Fruit fly (Drosophila melanogaster) whole organism, embryonic: Measurements from ENCODE around the gene CG33784.

Experiments
- ATbp ChIP-seq: fragments of 200-800 bp; sonication (Bioruptor generic); optimal IDR thresholded peaks from 2 replicates; lab custom pipeline; 2017; ENCODE audit warnings: missing biosample characterization, mild to moderate bottlenecking, missing genetic modification characterization, missing genetic modification reagents
- Atf3 ChIP-seq: fragments of 200-800 bp; sonication (Bioruptor generic); optimal IDR thresholded peaks from 3 replicates; lab custom pipeline; 2016; ENCODE audit warnings: missing biosample characterization, missing genetic modification characterization
- CG10543 ChIP-seq: fragments of 200-800 bp; sonication (Bioruptor generic); optimal IDR thresholded peaks from 3 replicates; lab custom pipeline; 2017; ENCODE audit warnings: missing biosample characterization, mild to moderate bottlenecking, missing genetic modification characterization, moderate library complexity
- CG11723 ChIP-seq: fragments of 200-800 bp; sonication (Bioruptor generic); optimal IDR thresholded peaks from 2 replicates; lab custom pipeline; 2017; ENCODE audit warnings: missing biosample characterization, mild to moderate bottlenecking, missing genetic modification characterization
- CG12104 ChIP-seq: fragments of 200-800 bp; sonication (Bioruptor generic); optimal IDR thresholded peaks from 3 replicates; lab custom pipeline; 2016; ENCODE audit warnings: missing biosample characterization, missing genetic modification characterization
- CG13123 ChIP-seq: fragments of 200-800 bp; sonication (Bioruptor generic); optimal IDR thresholded peaks from 2 replicates; lab custom pipeline; 2016; ENCODE audit warnings: missing biosample characterization, missing genetic modification characterization
- CG14860 ChIP-seq: fragments of 200-800 bp; sonication (Bioruptor generic); IDR thresholded peaks from 3 replicates; pipeline ENCODE4 v1.3.6; 2022; ENCODE audit warnings: missing biosample characterization, missing genetic modification characterization; ENCODE audit not compliant: partially characterized antibody
- CG1647 ChIP-seq: fragments of 200-800 bp; sonication (Bioruptor generic); optimal IDR thresholded peaks from 3 replicates; lab custom pipeline; 2016; ENCODE audit warnings: missing biosample characterization, missing genetic modification characterization
- CG18262 ChIP-seq: fragments of 200-800 bp; optimal IDR thresholded peaks from 3 replicates; lab custom pipeline; 2019; ENCODE audit warnings: missing biosample characterization, mild to moderate bottlenecking, missing genetic modification characterization, moderate library complexity
- CG18599 ChIP-seq: fragments of 200-800 bp; sonication (Bioruptor generic); optimal IDR thresholded peaks from 3 replicates; lab custom pipeline; 2017; ENCODE audit warnings: missing biosample characterization, missing genetic modification characterization, mild to moderate bottlenecking, moderate library complexity, missing genetic modification reagents
- CG2129 ChIP-seq: fragments of 200-800 bp; sonication (Bioruptor generic); IDR thresholded peaks from 2 replicates; pipeline ENCODE4 v1.3.6; 2022; ENCODE audit warnings: missing biosample characterization, missing genetic modification characterization; ENCODE audit not compliant: partially characterized antibody
- CG33213 ChIP-seq: fragments of 200-800 bp; sonication (Bioruptor generic); optimal IDR thresholded peaks from 3 replicates; lab custom pipeline; 2016; ENCODE audit warnings: missing biosample characterization, missing genetic modification characterization
- CG4328 ChIP-seq: fragments of 200-800 bp; sonication (Bioruptor generic); optimal IDR thresholded peaks from 3 replicates; lab custom pipeline; 2017; ENCODE audit warnings: missing biosample characterization, missing genetic modification reagents, missing genetic modification characterization
- CG4404 ChIP-seq: fragments of 200-800 bp; sonication (Bioruptor generic); IDR thresholded peaks from 2 replicates; pipeline ENCODE4 v1.3.6; 2022; ENCODE audit warnings: missing biosample characterization, missing genetic modification characterization
- CG4730 ChIP-seq: fragments of 200-800 bp; sonication (Bioruptor generic); IDR thresholded peaks from 2 replicates; pipeline ENCODE4 v1.3.6; 2022; ENCODE audit warnings: missing biosample characterization, missing genetic modification characterization
- CG7372 ChIP-seq: fragments of 200-800 bp; sonication (Bioruptor generic); IDR thresholded peaks from 2 replicates; pipeline ENCODE4 v1.3.6; 2022; ENCODE audit warnings: missing biosample characterization, missing genetic modification characterization
- CG7786 ChIP-seq: fragments of 200-800 bp; sonication (Bioruptor generic); optimal IDR thresholded peaks from 2 replicates; lab custom pipeline; 2016; ENCODE audit warnings: missing biosample characterization, missing genetic modification characterization
- Dref ChIP-seq: fragments of 200-800 bp; sonication (Bioruptor generic); IDR thresholded peaks from 2 replicates; pipeline ENCODE4 v1.3.6; 2022; ENCODE audit warnings: missing biosample characterization, missing genetic modification characterization
- HLHmδ ChIP-seq: fragments of 200-800 bp; sonication (Bioruptor generic); optimal IDR thresholded peaks from 2 replicates; lab custom pipeline; 2018; ENCODE audit warnings: missing biosample characterization, mild to moderate bottlenecking, missing genetic modification characterization, moderate library complexity
- Jarid2 ChIP-seq: fragments of 200-800 bp; sonication (Bioruptor generic); optimal IDR thresholded peaks from 3 replicates; lab custom pipeline; 2017; ENCODE audit warnings: mild to moderate bottlenecking, missing biosample characterization, missing genetic modification reagents, missing genetic modification characterization
- TFAM ChIP-seq: fragments of 200-800 bp; sonication (Bioruptor generic); optimal IDR thresholded peaks from 2 replicates; lab custom pipeline; 2017; ENCODE audit warnings: missing biosample characterization, missing genetic modification characterization, inconsistent platforms
- ara ChIP-seq: fragments of 200-800 bp; sonication (Bioruptor generic); IDR thresholded peaks from 2 replicates; pipeline ENCODE4 v1.3.6; 2022; ENCODE audit warnings: missing biosample characterization, missing genetic modification characterization
- ase ChIP-seq: fragments of 200-800 bp; sonication (Bioruptor generic); IDR thresholded peaks from 3 replicates; pipeline ENCODE4 v1.3.6; 2022; ENCODE audit warnings: missing biosample characterization, missing genetic modification characterization
- bowl ChIP-seq: fragments of 200-800 bp; sonication (Bioruptor generic); IDR thresholded peaks from 2 replicates; pipeline ENCODE4 v1.3.6; 2022; ENCODE audit warnings: missing biosample characterization, missing genetic modification characterization
- btn ChIP-seq: fragments of 200-800 bp; sonication (Bioruptor generic); optimal IDR thresholded peaks from 2 replicates; lab custom pipeline; 2016; ENCODE audit warnings: missing biosample characterization, missing genetic modification characterization
- cad ChIP-seq: fragments of >200 bp; optimal IDR thresholded peaks from 2 replicates; lab custom pipeline; 2017; ENCODE audit warnings: missing biosample characterization, missing genetic modification characterization
- cg ChIP-seq: fragments of 200-800 bp; sonication (Bioruptor generic); optimal IDR thresholded peaks from 3 replicates; lab custom pipeline; 2019; ENCODE audit warnings: missing biosample characterization, mild to moderate bottlenecking, missing genetic modification characterization, moderate library complexity
- crol ChIP-seq: fragments of 200-800 bp; sonication (Bioruptor generic); IDR thresholded peaks from 2 replicates; pipeline ENCODE4 v1.3.6; 2022; ENCODE audit warnings: missing biosample characterization, missing genetic modification characterization
- grn ChIP-seq: fragments of 200-800 bp; sonication (Bioruptor generic); optimal IDR thresholded peaks from 3 replicates; lab custom pipeline; 2017; ENCODE audit warnings: missing biosample characterization, missing genetic modification characterization
- gsb ChIP-seq: fragments of 200-800 bp; sonication (Bioruptor generic); IDR thresholded peaks from 2 replicates; pipeline ENCODE4 v1.3.6; 2022; ENCODE audit warnings: missing biosample characterization, missing genetic modification characterization
- her ChIP-seq: fragments of 200-800 bp; sonication (Bioruptor generic); optimal IDR thresholded peaks from 2 replicates; lab custom pipeline; 2016; ENCODE audit warnings: missing biosample characterization, missing genetic modification characterization
- jumu ChIP-seq: fragments of 200-800 bp; sonication (Bioruptor generic); optimal IDR thresholded peaks from 3 replicates; lab custom pipeline; 2016; ENCODE audit warnings: missing biosample characterization, missing genetic modification characterization
- nau ChIP-seq: fragments of 200-800 bp; sonication (Bioruptor generic); optimal IDR thresholded peaks from 3 replicates; lab custom pipeline; 2017; ENCODE audit warnings: missing biosample characterization, mild to moderate bottlenecking, missing genetic modification characterization, missing genetic modification reagents
- nerfin-2 ChIP-seq: fragments of 200-800 bp; sonication (Bioruptor generic); IDR thresholded peaks from 2 replicates; pipeline ENCODE4 v1.3.6; 2022; ENCODE audit warnings: missing biosample characterization, missing genetic modification characterization; ENCODE audit not compliant: partially characterized antibody
- onecut ChIP-seq: fragments of 200-800 bp; sonication (Bioruptor generic); IDR thresholded peaks from 2 replicates; pipeline ENCODE4 v1.3.6; 2022; ENCODE audit warnings: missing biosample characterization, missing genetic modification characterization
- pb ChIP-seq: fragments of 200-800 bp; sonication (Bioruptor generic); optimal IDR thresholded peaks from 3 replicates; lab custom pipeline; 2016; ENCODE audit warnings: missing biosample characterization, missing genetic modification characterization
- salm ChIP-seq: fragments of 200-800 bp; sonication (Bioruptor generic); optimal IDR thresholded peaks from 2 replicates; lab custom pipeline; 2018; ENCODE audit warnings: missing biosample characterization, mild to moderate bottlenecking, missing genetic modification characterization
- shn ChIP-seq: fragments of 200-800 bp; sonication (Bioruptor generic); optimal IDR thresholded peaks from 3 replicates; lab custom pipeline; 2016; ENCODE audit warnings: missing biosample characterization, missing genetic modification characterization
- sima ChIP-seq: fragments of 200-800 bp; sonication (Bioruptor generic); optimal IDR thresholded peaks from 2 replicates; lab custom pipeline; 2016; ENCODE audit warnings: missing biosample characterization, missing genetic modification characterization
- sr ChIP-seq: fragments of 200-800 bp; sonication (Bioruptor generic); IDR thresholded peaks from 3 replicates; pipeline ENCODE4 v1.3.6; 2022; ENCODE audit warnings: missing biosample characterization, missing genetic modification characterization
- stwl ChIP-seq: fragments of 200-800 bp; sonication (Bioruptor generic); optimal IDR thresholded peaks from 3 replicates; lab custom pipeline; 2018; ENCODE audit warnings: missing biosample characterization, mild to moderate bottlenecking, missing genetic modification characterization, moderate library complexity
- tna ChIP-seq: fragments of 200-800 bp; sonication (Bioruptor generic); IDR thresholded peaks from 2 replicates; pipeline ENCODE4 v1.3.6; 2022; ENCODE audit warnings: missing biosample characterization, missing genetic modification characterization; ENCODE audit not compliant: partially characterized antibody
- zfh1 ChIP-seq: fragments of 200-800 bp; sonication (Bioruptor generic); IDR thresholded peaks from 3 replicates; pipeline ENCODE4 v1.3.6; 2022; ENCODE audit warnings: missing biosample characterization, missing genetic modification characterization

The CG33784 gene

DNA sequence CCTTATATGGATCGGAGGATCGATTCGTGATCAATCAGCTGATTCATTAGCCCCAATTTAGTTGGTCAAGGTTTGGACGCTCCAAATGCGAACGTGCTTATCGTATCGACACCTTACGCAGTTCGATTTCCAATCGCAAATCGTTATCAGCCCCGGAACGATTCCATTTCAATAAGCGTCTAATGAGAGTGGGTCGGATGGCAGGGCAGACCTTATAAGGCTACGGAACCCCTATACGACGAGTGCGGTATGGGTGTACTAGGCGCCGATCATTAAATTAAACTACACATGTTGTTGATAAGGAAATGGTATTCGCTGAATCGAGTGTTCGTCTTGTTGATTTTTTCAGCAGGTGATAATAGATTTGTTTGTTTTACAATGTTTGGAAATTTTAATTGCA lies 31.9 kb upstream of the CG33784 start (continued):
- TF ChIP-seq CG18262, result no peak
- peak; percentile 36 for TF ChIP-seq CG10543 (GFP tag; lab: Kevin White, UChicago)
- no peak for TF ChIP-seq zfh1 (GFP tag; lab: Robert Waterston, UW)
- TF ChIP-seq tna (GFP tag; lab: Robert Waterston, UW), result no peak
- TF ChIP-seq her (GFP tag; lab: Kevin White, UChicago), result no peak
- peak; percentile 29 for TF ChIP-seq CG18599 (GFP tag; lab: Kevin White, UChicago)

DNA sequence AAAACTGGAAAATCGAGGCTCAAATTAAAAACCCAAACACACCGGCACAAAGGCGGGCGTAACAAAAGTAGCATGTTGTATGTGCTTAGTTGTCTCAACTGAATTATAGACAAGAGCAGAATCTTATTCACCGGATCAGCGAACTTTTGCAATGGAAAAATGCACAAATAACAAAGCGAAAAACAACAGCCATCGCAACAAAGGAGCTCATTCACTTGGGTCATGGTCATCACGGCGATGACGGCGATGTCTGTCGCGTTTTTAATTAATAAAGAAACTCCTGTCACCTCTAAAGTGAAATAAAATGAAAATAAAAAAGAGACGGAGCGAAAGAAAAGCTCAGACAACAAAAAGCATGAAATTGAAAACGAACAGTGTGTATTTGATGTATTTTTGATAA lies 28.5 kb upstream of the CG33784 start:
- TF ChIP-seq sima (GFP tag; lab: Kevin White, UChicago), result no peak
- TF ChIP-seq, all 482 proteins: peak for 0

DNA sequence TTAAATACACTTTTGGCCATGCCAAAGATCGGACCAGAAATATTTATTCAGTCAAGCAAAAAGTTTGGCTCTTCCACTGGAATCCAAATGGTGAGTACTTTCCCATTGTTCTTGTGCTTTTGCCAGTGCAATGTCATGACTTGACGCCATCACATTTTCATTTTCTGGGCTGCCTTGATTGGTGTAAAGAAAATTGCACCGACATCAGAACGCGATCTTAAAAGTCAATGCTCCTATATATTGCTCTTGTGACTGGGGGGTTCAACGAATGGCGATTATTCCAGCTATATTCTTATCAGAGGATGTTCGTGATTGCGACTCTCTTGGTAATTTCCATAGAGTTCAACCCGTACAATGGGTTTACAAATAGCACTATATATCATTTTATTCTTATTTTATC lies 27.2 kb upstream of the CG33784 start:
- TF ChIP-seq CG11723 (GFP tag; lab: Kevin White, UChicago) (no peak), CG2129 (GFP tag; lab: Robert Waterston, UW) (no peak), ATbp (GFP tag; lab: Kevin White, UChicago) (no peak), TFAM (no peak), bowl (no peak)
- TF ChIP-seq, all 482 proteins: peak for 0

DNA sequence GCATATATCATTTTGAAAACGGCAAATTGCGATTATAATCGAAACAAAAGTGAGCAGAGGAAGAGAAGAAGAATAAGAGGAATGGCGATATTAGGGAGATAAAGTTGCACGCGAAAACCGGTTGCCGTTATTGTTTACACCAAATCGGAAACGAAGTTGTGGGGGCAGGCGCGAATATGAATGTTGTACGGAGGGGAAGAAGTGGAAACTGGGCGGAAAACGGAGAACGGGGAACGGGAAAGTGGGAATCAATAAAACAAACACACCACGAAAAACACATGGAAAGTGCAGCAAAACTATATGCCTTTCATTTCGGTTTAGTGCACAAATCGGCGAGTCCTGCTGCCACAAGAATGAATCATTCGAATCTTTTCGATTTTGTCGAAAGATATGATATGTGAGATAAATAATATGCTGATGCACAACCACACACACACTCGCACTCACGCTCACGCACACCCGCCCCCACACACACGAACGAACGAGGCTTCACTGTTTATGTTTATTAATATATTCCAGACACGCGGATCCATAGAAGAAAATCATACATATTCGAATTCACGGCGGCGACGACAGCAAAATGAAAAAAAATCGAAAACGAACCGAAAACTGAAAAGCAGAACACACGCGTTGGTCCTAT lies 25.6 kb upstream of the CG33784 start:
- TF ChIP-seq nerfin-2 (peak; percentile 10; the same call in 1 of the 2 replicates), CG7786 (GFP tag; lab: Kevin White, UChicago) (no peak), CG4730 (GFP tag; lab: Robert Waterston, UW) (no peak), CG1647 (GFP tag; lab: Kevin White, UChicago) (no peak), CG14860 (no peak), crol (GFP tag; lab: Robert Waterston, UW) (peak; percentile 80), sr (GFP tag; lab: Robert Waterston, UW) (peak; percentile 89), onecut (GFP tag; lab: Robert Waterston, UW) (peak; percentile 66), cad (GFP tag; lab: Kevin White, UChicago) (no peak), jumu (GFP tag; lab: Kevin White, UChicago) (no peak), CG33213 (no peak), grn (GFP tag; lab: Kevin White, UChicago) (peak; percentile 3), tna (GFP tag; lab: Robert Waterston, UW) (0 out of 2 replicates have a peak, but pooled peaks have one; percentile 10), CG12104 (GFP tag; lab: Kevin White, UChicago) (no peak), stwl (no peak), ase (GFP tag; lab: Robert Waterston, UW) (no peak), CG13123 (GFP tag; lab: Kevin White, UChicago) (no peak), cg (GFP tag; lab: Kevin White, UChicago) (peak; percentile 70), btn (GFP tag; lab: Kevin White, UChicago) (no peak), nau (no peak), CG4328 (GFP tag; lab: Kevin White, UChicago) (no peak)

DNA sequence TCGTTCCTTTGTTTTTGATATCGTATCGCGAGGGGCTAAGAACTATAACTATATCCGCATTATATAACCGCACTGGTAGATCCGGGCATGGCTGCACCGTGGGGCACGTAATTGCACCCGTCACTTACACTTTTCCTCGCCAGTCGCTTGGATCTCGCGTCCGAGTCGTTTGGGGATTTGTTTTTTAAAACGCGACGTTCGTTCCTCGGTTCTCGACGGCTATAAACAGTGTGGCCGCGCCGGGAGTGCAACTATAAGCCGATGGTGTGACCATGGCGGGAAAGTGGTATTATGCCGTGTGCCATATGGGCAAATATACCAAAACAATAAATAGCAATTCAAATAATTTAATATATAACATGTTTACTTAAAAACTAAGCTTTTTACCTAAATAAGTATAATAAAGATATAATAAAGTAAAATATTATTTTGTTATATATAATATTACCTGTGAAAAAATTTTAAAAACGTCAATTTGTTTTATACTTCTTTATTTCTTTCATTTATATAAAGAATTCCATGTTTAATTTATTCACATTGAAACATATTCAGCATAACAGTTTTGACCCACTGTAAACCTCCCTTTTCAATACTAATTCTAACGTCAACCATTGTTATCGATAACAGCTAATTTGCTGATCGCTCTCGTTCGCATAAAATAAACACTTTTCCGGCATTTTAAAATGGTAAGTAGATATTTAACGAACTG lies 24.9 kb upstream of the CG33784 start, which contains the start of the genes Mical and CG3909:
Gene Mical, minus strand, starts transcription at position 232 of the 709 bp plus-strand sequence.
Gene CG3909, plus strand, starts transcription at position 607 of the 709 bp plus-strand sequence.
- peak; percentile 76 for TF ChIP-seq gsb (GFP tag; lab: Robert Waterston, UW)
- no peak for TF ChIP-seq pb (GFP tag; lab: Kevin White, UChicago)
- no peak for TF ChIP-seq Atf3
- peak; percentile 72 for TF ChIP-seq HLHmδ (GFP tag; lab: Kevin White, UChicago)
- TF ChIP-seq ara (GFP tag; lab: Robert Waterston, UW), result peak; percentile 59; the same call in 1 of the 2 replicates
- peak; percentile 61 for TF ChIP-seq salm
- peak; percentile 93 for TF ChIP-seq Jarid2 (GFP tag; lab: Kevin White, UChicago)
- peak; percentile 70 for TF ChIP-seq Dref
- TF ChIP-seq CG7372 (GFP tag; lab: Robert Waterston, UW), result peak; percentile 89
- peak; percentile 83; the same call in 2 of the 3 replicates for TF ChIP-seq ase (GFP tag; lab: Robert Waterston, UW)
- peak; percentile 52; the same call in 1 of the 2 replicates for TF ChIP-seq CG4404 (GFP tag; lab: Robert Waterston, UW)
- TF ChIP-seq shn, result no peak
